Fruit fly (Drosophila melanogaster): ENCODE measurements around the gene CG4291.
A peak's percentile ranks its signal among the peaks of the same experiment; 100 is the strongest.

The CG4291 gene

DNA sequence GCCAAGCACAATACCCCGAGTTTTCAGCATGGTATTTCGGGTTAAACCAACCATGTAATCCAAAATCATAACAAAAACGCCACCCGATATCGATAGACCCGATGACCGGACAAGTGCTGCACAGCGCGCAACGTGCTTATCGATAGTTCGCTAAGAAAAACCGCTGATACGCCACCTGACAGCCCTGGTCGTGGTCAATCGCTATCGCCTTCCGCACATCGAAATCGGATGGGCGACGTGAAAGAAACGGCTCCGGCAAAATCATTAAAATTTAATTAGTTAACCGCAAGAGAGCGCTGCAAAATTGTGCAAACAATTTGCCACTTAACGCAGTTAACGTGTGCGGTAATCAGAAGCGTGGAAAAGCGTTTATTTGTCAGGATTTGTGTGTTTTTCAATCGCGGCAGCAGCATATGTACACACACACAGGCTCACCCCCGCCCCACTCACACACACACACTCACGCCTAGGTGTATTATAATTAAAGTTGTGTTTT is 26.7 kb downstream of the CG4291 start, which contains the start of the genes CG3862 and dock (continued):
- TF ChIP-seq CG11762 (GFP tag; optimal IDR thresholded peaks at IDR 0.05; ENCODE audit: insufficient read depth): no peak
- no peak for TF ChIP-seq CG7368 (GFP tag; optimal IDR thresholded peaks at IDR 0.05)
- TF ChIP-seq Eip78C (GFP tag): peak; percentile 86
- no peak for TF ChIP-seq Hr4 (GFP tag; optimal IDR thresholded peaks at IDR 0.05)
- no peak for TF ChIP-seq Blimp-1 (GFP tag; optimal IDR thresholded peaks at IDR 0.05)
- TF ChIP-seq Lpt (GFP tag; optimal IDR thresholded peaks at IDR 0.05): peak; percentile 12
- TF ChIP-seq pdm3 (GFP tag; optimal IDR thresholded peaks at IDR 0.05): peak; percentile 20
- peak; percentile 32 for TF ChIP-seq CG3919 (GFP tag; optimal IDR thresholded peaks at IDR 0.05)
- no peak for TF ChIP-seq Smox (GFP tag; optimal IDR thresholded peaks at IDR 0.05)
- TF ChIP-seq Sox15 (GFP tag; optimal IDR thresholded peaks at IDR 0.05): no peak
- peak; percentile 13 for TF ChIP-seq dsx (GFP tag; optimal IDR thresholded peaks at IDR 0.05; ENCODE audit: poor library complexity, severe bottlenecking)
- no peak for TF ChIP-seq CG4318 (GFP tag; optimal IDR thresholded peaks at IDR 0.05)
- TF ChIP-seq OdsH (GFP tag; optimal IDR thresholded peaks at IDR 0.05): no peak
- TF ChIP-seq CG10669 (GFP tag; optimal IDR thresholded peaks at IDR 0.05): peak; percentile 9
- no peak for TF ChIP-seq CG11902 (GFP tag; optimal IDR thresholded peaks at IDR 0.05)
- TF ChIP-seq achi (GFP tag; optimal IDR thresholded peaks at IDR 0.05): peak; percentile 13
- TF ChIP-seq Hr39 (GFP tag; optimal IDR thresholded peaks at IDR 0.05): no peak
- TF ChIP-seq CG11294 (GFP tag; IDR thresholded peaks at IDR 0.05): no peak
- peak; percentile 59; the same call in 1 of the 3 replicates for TF ChIP-seq CG6163 (GFP tag; IDR thresholded peaks at IDR 0.05)
- TF ChIP-seq CG15336 (GFP tag; IDR thresholded peaks at IDR 0.05): peak; percentile 21; the same call in 1 of the 2 replicates
- TF ChIP-seq topi (GFP tag; optimal IDR thresholded peaks at IDR 0.05): peak; percentile 38
- peak; percentile 55 for TF ChIP-seq CG6808 (GFP tag; optimal IDR thresholded peaks at IDR 0.05)
- TF ChIP-seq CG9139 (GFP tag; optimal IDR thresholded peaks at IDR 0.05): no peak
- TF ChIP-seq CG6792 (GFP tag; optimal IDR thresholded peaks at IDR 0.05): peak; percentile 6
- peak; percentile 14 for TF ChIP-seq Ets21C (GFP tag; optimal IDR thresholded peaks at IDR 0.05)
- no peak for TF ChIP-seq dac (GFP tag; optimal IDR thresholded peaks at IDR 0.05)
- no peak for TF ChIP-seq CG8319 (GFP tag; optimal IDR thresholded peaks at IDR 0.05)
- no peak for TF ChIP-seq CG6276 (GFP tag; optimal IDR thresholded peaks at IDR 0.05)
- peak; percentile 41 for TF ChIP-seq CG31627 (GFP tag; optimal IDR thresholded peaks at IDR 0.05)
- TF ChIP-seq CG1621 (tag; optimal IDR thresholded peaks at IDR 0.05): peak; percentile 26
- TF ChIP-seq eg (GFP tag; IDR thresholded peaks at IDR 0.05): peak; percentile 34; the same call in 1 of the 3 replicates
- no peak for TF ChIP-seq fd85E (GFP tag; optimal IDR thresholded peaks at IDR 0.05)
- no peak for TF ChIP-seq acj6 (GFP tag; optimal IDR thresholded peaks at IDR 0.05)
- TF ChIP-seq CG16779 (tag; optimal IDR thresholded peaks at IDR 0.05): peak; percentile 32
- TF ChIP-seq Hr38 (GFP tag; optimal IDR thresholded peaks at IDR 0.05): no peak
- TF ChIP-seq CG8119 (GFP tag; IDR thresholded peaks at IDR 0.05): peak; percentile 30; the same call in 1 of the 3 replicates
- no peak for TF ChIP-seq CG3032 (tag; optimal IDR thresholded peaks at IDR 0.05)
- peak; percentile 29 for TF ChIP-seq lz (GFP tag; optimal IDR thresholded peaks at IDR 0.05)
- TF ChIP-seq Sox14 (GFP tag; optimal IDR thresholded peaks at IDR 0.05): peak; percentile 60

DNA sequence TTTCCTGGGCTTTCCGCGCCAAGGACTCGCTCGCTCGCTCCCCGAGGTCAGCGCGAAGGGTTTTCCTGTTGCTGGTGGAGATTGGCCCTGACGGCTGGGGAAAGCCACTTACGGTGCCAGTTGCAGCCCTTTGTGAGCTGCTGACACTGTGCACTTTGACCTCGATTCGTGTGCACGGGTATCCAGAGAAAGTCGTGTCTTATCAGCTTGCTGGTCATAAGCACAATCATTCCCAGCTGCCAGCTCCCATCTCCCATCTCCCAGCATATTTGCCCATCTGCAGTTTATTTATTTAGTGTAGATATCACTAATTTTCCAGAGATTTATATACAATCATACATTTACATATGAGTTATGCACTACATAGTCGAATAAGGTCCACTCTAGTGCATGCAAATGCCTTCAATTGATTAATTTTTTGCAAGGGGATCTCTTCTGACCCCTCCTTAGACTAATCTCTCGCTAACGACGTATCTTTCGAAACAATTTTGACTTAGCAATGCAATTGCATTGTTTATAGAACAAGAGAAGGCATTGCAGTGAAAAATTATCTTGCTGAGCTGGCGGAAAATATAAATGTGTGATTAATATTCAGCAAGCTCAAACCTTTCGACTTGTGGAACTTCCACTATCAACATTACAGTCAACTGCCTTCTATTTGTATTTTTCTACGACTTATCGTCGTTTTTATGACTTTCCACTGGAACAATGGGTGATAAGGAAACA is 30.4 kb downstream of the CG4291 start:
- TF ChIP-seq CG6163 (GFP tag; IDR thresholded peaks at IDR 0.05) (no peak), CG6276 (GFP tag; optimal IDR thresholded peaks at IDR 0.05) (no peak), CG3032 (tag; optimal IDR thresholded peaks at IDR 0.05) (no peak), esn (GFP tag; optimal IDR thresholded peaks at IDR 0.05) (no peak), fd59A (GFP tag; optimal IDR thresholded peaks at IDR 0.05) (no peak), Gug (GFP tag; IDR thresholded peaks at IDR 0.05) (no peak), Ets96B (tag; optimal IDR thresholded peaks at IDR 0.05) (no peak), achi (GFP tag; optimal IDR thresholded peaks at IDR 0.05) (no peak), Smox (GFP tag; optimal IDR thresholded peaks at IDR 0.05) (no peak), svp (GFP tag) (peak; percentile 78), CG6792 (GFP tag; optimal IDR thresholded peaks at IDR 0.05) (no peak), salr (GFP tag; optimal IDR thresholded peaks at IDR 0.05) (no peak), CG31627 (GFP tag; optimal IDR thresholded peaks at IDR 0.05) (no peak), CG11294 (GFP tag; IDR thresholded peaks at IDR 0.05) (no peak), CG15336 (GFP tag; IDR thresholded peaks at IDR 0.05) (peak; percentile 14; the same call in 1 of the 2 replicates), Met (GFP tag; optimal IDR thresholded peaks at IDR 0.05) (no peak), spab (GFP tag; optimal IDR thresholded peaks at IDR 0.05) (no peak), Eip78C (GFP tag) (peak; percentile 73), Eip75B (GFP tag; optimal IDR thresholded peaks at IDR 0.05) (no peak), eg (GFP tag; IDR thresholded peaks at IDR 0.05) (no peak), ss (GFP tag; optimal IDR thresholded peaks at IDR 0.05) (no peak), CG9139 (GFP tag; optimal IDR thresholded peaks at IDR 0.05) (no peak), CG8119 (GFP tag; IDR thresholded peaks at IDR 0.05) (0 out of 3 replicates have a peak, but pooled peaks have one; percentile 4), CG16779 (tag; optimal IDR thresholded peaks at IDR 0.05) (no peak)

Measured in whole organism, prepupa.